Worm (Caenorhabditis elegans) whole organism, L1 larva: ENCODE results near the gene F13E9.15.

ENCODE experiments used
- ceh-8 ChIP-seq: fragments of 200-800 bp; sonication (Bioruptor generic); optimal IDR thresholded peaks from 2 replicates; lab custom pipeline; 2018; ENCODE audit warnings: mild to moderate bottlenecking, missing genetic modification characterization, moderate library complexity, missing compliant biosample characterization
- elt-2 ChIP-seq: sonication (generic microtip); optimal IDR thresholded peaks from 2 replicates; lab custom pipeline; 2016; ENCODE audit warnings: missing genetic modification characterization, mild to moderate bottlenecking, inconsistent platforms, missing compliant biosample characterization, missing genetic modification reagents
- fkh-10 ChIP-seq: sonication (generic microtip); optimal IDR thresholded peaks from 2 replicates; lab custom pipeline; 2017; ENCODE audit warnings: missing biosample characterization, missing genetic modification reagents, missing genetic modification characterization
- hpl-2 ChIP-seq: fragments of 150-350 bp; optimal IDR thresholded peaks from 2 replicates; lab custom pipeline; 2014; ENCODE audit warnings: missing biosample characterization, missing genetic modification reagents, missing genetic modification characterization
- nhr-11 ChIP-seq: fragments of 150-350 bp; optimal IDR thresholded peaks from 2 replicates; lab custom pipeline; 2014; ENCODE audit warnings: missing biosample characterization, missing genetic modification characterization
- skn-1 ChIP-seq: fragments of 150-350 bp; optimal IDR thresholded peaks from 2 replicates; lab custom pipeline; 2014; ENCODE audit warnings: missing biosample characterization, missing genetic modification characterization

ce11 chrIV:10900083-10900482, 10.4 kb upstream of the F13E9.15 start, which contains the start of gene srlf-30:
- TF ChIP-seq skn-1 (tag; lab: Kevin White, UChicago) (no peak), elt-2 (tag; lab: Kevin White, UChicago) (no peak), ceh-8 (GFP tag; lab: Kevin White, UChicago) (no peak), fkh-10 (GFP tag; lab: Kevin White, UChicago) (no peak), nhr-11 (tag; lab: Kevin White, UChicago) (no peak), hpl-2 (GFP tag; lab: Kevin White, UChicago) (no peak)
